Worm (Caenorhabditis elegans): ENCODE results near the gene arf-6.

arf-6 gene

ce11 chrIV:16919212-16919775 lies 27.6 kb upstream of the arf-6 start, which contains the start of the genes Y116A8C.470 and Y116A8C.463:
TSS of gene Y116A8C.470 (minus strand) at chrIV:16919312.
TSS of gene Y116A8C.463 (plus strand) at chrIV:16919725.
- no peak for TF ChIP-seq sox-2 (GFP tag; IDR thresholded peaks at IDR 0.05)
- no peak for TF ChIP-seq nhr-11 (tag; optimal IDR thresholded peaks at IDR 0.05)

ce11 chrIV:16920041-16920440 lies 26.9 kb upstream of the arf-6 start, which contains the start of gene nep-23:
TSS of gene nep-23 (plus strand) at chrIV:16920341.
- TF ChIP-seq mec-3 (tag; optimal IDR thresholded peaks at IDR 0.05; ENCODE audit: borderline replicate concordance): no peak
- TF ChIP-seq unc-86 (tag; optimal IDR thresholded peaks at IDR 0.05): no peak
- no peak for TF ChIP-seq ceh-6 (GFP tag; optimal IDR thresholded peaks at IDR 0.05)
- no peak for TF ChIP-seq pha-4 (tag; optimal IDR thresholded peaks at IDR 0.05)
- no peak for TF ChIP-seq nhr-232 (tag; optimal IDR thresholded peaks at IDR 0.05)
- TF ChIP-seq ahr-1 (tag; optimal IDR thresholded peaks at IDR 0.05): no peak
- TF ChIP-seq ceh-31 (tag; optimal IDR thresholded peaks at IDR 0.05): no peak

ce11 chrIV:16921999-16922398 lies 24.9 kb upstream of the arf-6 start:
- TF ChIP-seq nfya-1 (tag; optimal IDR thresholded peaks at IDR 0.05): no peak
- TF ChIP-seq nhr-11 (tag; optimal IDR thresholded peaks at IDR 0.05): no peak
- no peak for TF ChIP-seq fkh-10 (GFP tag; optimal IDR thresholded peaks at IDR 0.05)
- no peak for TF ChIP-seq odd-2 (tag; optimal IDR thresholded peaks at IDR 0.05)

- TF ChIP-seq pag-3 (tag; optimal IDR thresholded peaks at IDR 0.05; ENCODE audit: borderline replicate concordance) (no peak), K09A11.1 (tag; optimal IDR thresholded peaks at IDR 0.05; ENCODE audit: insufficient read depth) (no peak), ceh-18 (tag; optimal IDR thresholded peaks at IDR 0.05) (no peak), unc-55 (GFP tag; optimal IDR thresholded peaks at IDR 0.05) (no peak), sox-4 (tag; optimal IDR thresholded peaks at IDR 0.05) (no peak), pqm-1 (tag; optimal IDR thresholded peaks at IDR 0.05) (no peak), unc-3 (GFP tag; conservative IDR thresholded peaks at IDR 0.05) (no peak), unc-3 (tag; optimal IDR thresholded peaks at IDR 0.05) (no peak), hlh-15 (tag; optimal IDR thresholded peaks at IDR 0.05) (no peak)
Measured at ce11 chrIV:16924092-16924491, 22.8 kb upstream of the arf-6 start, which contains the start of gene nep-24. TSS of gene nep-24 (plus strand) at chrIV:16924392.

ce11 chrIV:16925363-16925863 lies 21.5 kb upstream of the arf-6 start:
- TF ChIP-seq pha-4 (tag; optimal IDR thresholded peaks at IDR 0.05) (no peak), dve-1 (tag; optimal IDR thresholded peaks at IDR 0.05) (no peak), ceh-18 (tag; optimal IDR thresholded peaks at IDR 0.05) (no peak), ets-4 (tag; optimal IDR thresholded peaks at IDR 0.05) (no peak), ceh-9 (tag; optimal IDR thresholded peaks at IDR 0.05) (no peak), fax-1 (tag; optimal IDR thresholded peaks at IDR 0.05) (no peak)

ce11 chrIV:16926558-16926957 lies 20.4 kb upstream of the arf-6 start:
- no peak for TF ChIP-seq C38D4.7 (GFP tag; optimal IDR thresholded peaks at IDR 0.05)
- TF ChIP-seq hlh-6 (tag; optimal IDR thresholded peaks at IDR 0.05): no peak
- TF ChIP-seq ceh-22 (tag; optimal IDR thresholded peaks at IDR 0.05): no peak
- TF ChIP-seq hlh-15 (tag; optimal IDR thresholded peaks at IDR 0.05): no peak
- TF ChIP-seq sdc-2 (tag; optimal IDR thresholded peaks at IDR 0.05): no peak
- no peak for TF ChIP-seq ceh-30 (tag; optimal IDR thresholded peaks at IDR 0.05)
- TF ChIP-seq nhr-11 (tag; optimal IDR thresholded peaks at IDR 0.05): no peak
- TF ChIP-seq pat-9 (tag; optimal IDR thresholded peaks at IDR 0.05): no peak
- no peak for TF ChIP-seq lin-11 (tag; optimal IDR thresholded peaks at IDR 0.05)
- TF ChIP-seq hlh-30 (tag; optimal IDR thresholded peaks at IDR 0.05; ENCODE audit: insufficient read depth): no peak

Data from whole organism, late embryonic.